Worm (Caenorhabditis elegans) whole organism, early embryonic: ENCODE data around the gene R09H3.2.

ENCODE experiments used
- ama-1 ChIP-seq: fragments of 150-350 bp; optimal IDR thresholded peaks from 2 replicates; lab custom pipeline; 2014
- ceh-13 ChIP-seq: fragments of 200-800 bp; sonication (Bioruptor generic); optimal IDR thresholded peaks from 2 replicates; lab custom pipeline; 2018; ENCODE audit warnings: mild to moderate bottlenecking, missing genetic modification characterization, missing compliant biosample characterization
- flt-1 ChIP-seq: fragments of 200-800 bp; sonication (Bioruptor generic); IDR thresholded peaks from 2 replicates; pipeline ENCODE4 v1.3.6; 2022; ENCODE audit warnings: missing genetic modification characterization, missing compliant biosample characterization
- sea-1 ChIP-seq: fragments of 200-800 bp; sonication (Bioruptor generic); conservative IDR thresholded peaks from 2 replicates; pipeline ENCODE4 v1.3.6; 2022; ENCODE audit warnings: missing genetic modification characterization, missing compliant biosample characterization

ce11 chrX:1655207-1655606 is 9.6 kb downstream of the R09H3.2 start, which contains the start of gene tbx-32:
- TF ChIP-seq ama-1 (lab: Kevin White, UChicago) (no peak), flt-1 (no peak), ceh-13 (GFP tag; lab: Kevin White, UChicago) (no peak), sea-1 (GFP tag; lab: Robert Waterston, UW) (no peak)
